Worm (Caenorhabditis elegans) whole organism, late embryonic: ENCODE data around the gene srsx-19.

Experiments used
- F13H6.1 ChIP-seq: sonication (generic microtip); optimal IDR thresholded peaks from 2 replicates; lab custom pipeline; 2016; ENCODE audit warnings: missing genetic modification characterization, missing compliant biosample characterization
- K02D7.2 ChIP-seq: sonication (generic microtip); optimal IDR thresholded peaks from 2 replicates; lab custom pipeline; 2017; ENCODE audit warnings: mild to moderate bottlenecking, missing genetic modification characterization, missing compliant biosample characterization
- T23F11.4 ChIP-seq: fragments of 200-800 bp; sonication (Bioruptor generic); optimal IDR thresholded peaks from 2 replicates; lab custom pipeline; 2018; ENCODE audit warnings: mild to moderate bottlenecking, missing genetic modification characterization, missing compliant biosample characterization
- ama-1 ChIP-seq: fragments of 150-350 bp; optimal IDR thresholded peaks from 2 replicates; lab custom pipeline; 2014
- che-1 ChIP-seq: sonication (generic microtip); optimal IDR thresholded peaks from 2 replicates; lab custom pipeline; 2016; ENCODE audit warnings: mild to moderate bottlenecking, missing genetic modification characterization, missing compliant biosample characterization
- fkh-10 ChIP-seq: fragments of 150-350 bp; optimal IDR thresholded peaks from 2 replicates; lab custom pipeline; 2014; ENCODE audit warnings: missing biosample characterization, missing genetic modification reagents, missing genetic modification characterization
- fkh-6 ChIP-seq: sonication (generic microtip); optimal IDR thresholded peaks from 2 replicates; lab custom pipeline; 2016; ENCODE audit warnings: missing genetic modification characterization, missing compliant biosample characterization
- nfya-1 ChIP-seq: sonication (generic microtip); optimal IDR thresholded peaks from 2 replicates; lab custom pipeline; 2017; ENCODE audit warnings: missing genetic modification characterization, mild to moderate bottlenecking, missing compliant biosample characterization, antibody characterized with exemption, moderate library complexity
- nhr-11 ChIP-seq: fragments of 150-350 bp; optimal IDR thresholded peaks from 2 replicates; lab custom pipeline; 2014; ENCODE audit warnings: missing biosample characterization, missing genetic modification characterization
- sox-4 ChIP-seq: sonication (generic microtip); optimal IDR thresholded peaks from 2 replicates; lab custom pipeline; 2017; ENCODE audit warnings: mild to moderate bottlenecking, missing genetic modification characterization, inconsistent platforms, missing compliant biosample characterization
- syd-9 ChIP-seq: sonication (generic microtip); optimal IDR thresholded peaks from 2 replicates; lab custom pipeline; 2016; ENCODE audit warnings: mild to moderate bottlenecking, missing genetic modification characterization, moderate library complexity, missing compliant biosample characterization

DNA sequence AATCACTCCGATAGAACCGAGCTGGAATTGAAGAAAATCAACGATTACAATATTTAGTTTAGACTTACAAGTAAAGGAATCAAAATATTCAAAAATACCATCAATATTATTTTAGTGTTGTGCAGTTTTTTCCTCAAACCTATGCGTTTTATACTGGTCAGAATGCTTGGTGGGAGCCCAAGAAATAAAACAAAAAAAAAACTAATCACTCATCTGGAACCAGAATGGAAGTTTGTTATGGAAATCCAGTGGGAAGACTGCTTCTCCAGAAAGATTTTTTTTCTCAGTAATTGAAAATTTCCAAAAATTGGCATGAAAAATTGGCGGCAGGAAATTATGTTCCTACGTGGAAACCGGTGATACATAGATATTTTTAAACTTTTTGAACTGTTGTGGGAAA, 31.1 kb upstream of the srsx-19 start, which contains the start of gene srx-134:
- TF ChIP-seq che-1 (tag; lab: Kevin White, UChicago) (no peak), ama-1 (lab: Kevin White, UChicago) (no peak), fkh-6 (tag; lab: Kevin White, UChicago) (no peak), K02D7.2 (tag; lab: Kevin White, UChicago) (no peak), nfya-1 (no peak), fkh-10 (GFP tag; lab: Kevin White, UChicago) (no peak), T23F11.4 (no peak), F13H6.1 (no peak), syd-9 (no peak), sox-4 (tag; lab: Kevin White, UChicago) (no peak), nhr-11 (tag; lab: Kevin White, UChicago) (no peak)
